Worm (Caenorhabditis elegans): ENCODE measurements around the gene T01B6.1.

- TF ChIP-seq aly-1 (tag; optimal IDR thresholded peaks at IDR 0.05) (no peak), ama-1 (optimal IDR thresholded peaks at IDR 0.05) (no peak), F13C5.2 (tag; optimal IDR thresholded peaks at IDR 0.05) (no peak), hmbx-1 (tag; optimal IDR thresholded peaks at IDR 0.05) (no peak), B0310.2 (tag; optimal IDR thresholded peaks at IDR 0.05) (no peak), ceh-36 (tag; optimal IDR thresholded peaks at IDR 0.05) (no peak), flt-1 (GFP tag; IDR thresholded peaks at IDR 0.05) (no peak)
These were observed 30.4 kb downstream of the T01B6.1 start, which contains the start of gene T24D8.6 for ce11 chrX:2365890-2366289.

Data from whole organism, early embryonic.